Fruit fly (Drosophila melanogaster): ENCODE data around the gene Kmn2.
A peak's percentile ranks its signal among the peaks of the same experiment; 100 is the strongest.

The Kmn2 gene

DNA sequence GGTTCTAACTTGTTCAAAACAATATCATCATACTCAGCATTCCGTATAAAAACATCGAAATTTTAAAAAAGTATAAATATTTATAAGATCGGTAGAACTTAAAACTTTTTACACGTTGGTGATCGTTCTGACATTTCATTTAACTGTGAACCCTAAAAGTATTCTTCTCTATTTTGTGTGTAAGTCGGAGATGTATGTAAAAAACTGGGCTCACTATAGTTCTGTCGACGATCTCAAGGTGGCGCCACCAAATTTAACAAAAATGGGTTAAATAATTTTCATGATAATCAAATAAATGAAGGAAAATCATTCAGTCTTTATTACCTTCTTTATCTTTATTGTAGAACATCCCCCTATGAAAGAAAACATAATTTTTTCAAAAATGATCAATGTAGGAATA is 19.7 kb downstream of the Kmn2 start:
- TF ChIP-seq usp (GFP tag; optimal IDR thresholded peaks at IDR 0.05) (no peak), psq (optimal IDR thresholded peaks at IDR 0.05) (no peak), CG8478 (optimal IDR thresholded peaks at IDR 0.05) (no peak), pan (optimal IDR thresholded peaks at IDR 0.05) (no peak), Dll (optimal IDR thresholded peaks at IDR 0.05) (no peak), EcR (GFP tag; optimal IDR thresholded peaks at IDR 0.05) (no peak)

DNA sequence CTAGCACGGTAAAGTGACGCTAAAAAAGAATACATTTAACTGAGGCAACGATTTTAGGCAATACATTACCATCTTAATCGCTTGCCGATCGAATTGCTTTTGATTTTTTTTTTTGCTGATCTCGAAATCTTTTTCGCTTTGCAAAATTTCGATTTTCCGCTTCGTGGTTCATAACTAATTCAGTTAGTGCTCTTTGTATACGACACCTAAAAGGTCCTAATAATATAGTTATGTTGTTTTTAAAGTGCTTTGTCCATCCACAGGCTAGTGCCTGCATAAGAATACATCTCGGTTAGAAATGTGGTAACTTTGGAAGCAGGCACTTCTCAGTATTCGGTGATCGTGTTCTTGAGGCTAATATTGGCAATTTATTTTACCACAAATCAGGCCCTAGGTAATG is 20.9 kb downstream of the Kmn2 start, which contains the start of gene Sfp84E:
TSS of gene Sfp84E (minus strand) at position 101 of the 400 bp plus-strand sequence.
- TF ChIP-seq CG8478 (optimal IDR thresholded peaks at IDR 0.05) = no peak
- TF ChIP-seq EcR (GFP tag; optimal IDR thresholded peaks at IDR 0.05) = no peak
- no peak for TF ChIP-seq usp (GFP tag; optimal IDR thresholded peaks at IDR 0.05)
- TF ChIP-seq Dll (optimal IDR thresholded peaks at IDR 0.05) = no peak
- TF ChIP-seq psq (optimal IDR thresholded peaks at IDR 0.05) = no peak
- no peak for TF ChIP-seq pan (optimal IDR thresholded peaks at IDR 0.05)

DNA sequence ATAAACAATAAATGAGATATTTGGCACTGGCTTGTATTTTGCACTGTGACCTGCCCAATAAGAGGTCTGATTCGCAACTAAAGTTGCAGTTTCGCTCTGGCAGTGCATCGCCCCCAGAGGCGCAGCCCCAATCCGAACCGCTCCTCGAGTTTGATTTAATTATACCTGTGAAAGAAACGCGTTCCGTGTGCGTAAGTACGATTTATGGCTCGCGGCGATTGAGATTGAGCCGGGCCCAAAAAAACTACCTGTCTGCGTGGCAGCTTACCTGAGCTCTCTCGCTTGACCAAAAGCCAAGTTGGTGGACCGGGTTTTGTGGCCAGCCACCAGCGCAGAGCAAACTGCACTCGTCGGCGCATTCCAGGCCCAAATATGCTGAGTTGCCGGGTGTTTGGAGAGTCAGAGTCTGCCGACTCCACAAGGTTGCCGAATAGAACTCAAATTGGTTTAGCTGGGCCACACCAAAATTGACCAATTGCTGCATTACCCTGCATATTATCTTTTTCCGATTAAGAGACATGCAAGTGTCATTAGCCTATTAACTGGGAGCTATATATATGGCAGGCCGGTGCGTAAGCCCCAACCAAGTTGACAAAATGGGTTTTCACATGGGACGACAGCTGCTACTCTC is 22.6 kb downstream of the Kmn2 start, which contains the start of the genes CD98hc and Os-C:
TSS of gene CD98hc (minus strand) at position 50 of the 631 bp plus-strand sequence.
TSS of gene Os-C (plus strand) at position 581 of the 631 bp plus-strand sequence.
- TF ChIP-seq psq (optimal IDR thresholded peaks at IDR 0.05) = no peak
- no peak for TF ChIP-seq CG8478 (optimal IDR thresholded peaks at IDR 0.05)
- no peak for TF ChIP-seq usp (GFP tag; optimal IDR thresholded peaks at IDR 0.05)
- TF ChIP-seq pan (optimal IDR thresholded peaks at IDR 0.05) = no peak
- TF ChIP-seq EcR (GFP tag; optimal IDR thresholded peaks at IDR 0.05) = no peak
- TF ChIP-seq Dll (optimal IDR thresholded peaks at IDR 0.05) = no peak

DNA sequence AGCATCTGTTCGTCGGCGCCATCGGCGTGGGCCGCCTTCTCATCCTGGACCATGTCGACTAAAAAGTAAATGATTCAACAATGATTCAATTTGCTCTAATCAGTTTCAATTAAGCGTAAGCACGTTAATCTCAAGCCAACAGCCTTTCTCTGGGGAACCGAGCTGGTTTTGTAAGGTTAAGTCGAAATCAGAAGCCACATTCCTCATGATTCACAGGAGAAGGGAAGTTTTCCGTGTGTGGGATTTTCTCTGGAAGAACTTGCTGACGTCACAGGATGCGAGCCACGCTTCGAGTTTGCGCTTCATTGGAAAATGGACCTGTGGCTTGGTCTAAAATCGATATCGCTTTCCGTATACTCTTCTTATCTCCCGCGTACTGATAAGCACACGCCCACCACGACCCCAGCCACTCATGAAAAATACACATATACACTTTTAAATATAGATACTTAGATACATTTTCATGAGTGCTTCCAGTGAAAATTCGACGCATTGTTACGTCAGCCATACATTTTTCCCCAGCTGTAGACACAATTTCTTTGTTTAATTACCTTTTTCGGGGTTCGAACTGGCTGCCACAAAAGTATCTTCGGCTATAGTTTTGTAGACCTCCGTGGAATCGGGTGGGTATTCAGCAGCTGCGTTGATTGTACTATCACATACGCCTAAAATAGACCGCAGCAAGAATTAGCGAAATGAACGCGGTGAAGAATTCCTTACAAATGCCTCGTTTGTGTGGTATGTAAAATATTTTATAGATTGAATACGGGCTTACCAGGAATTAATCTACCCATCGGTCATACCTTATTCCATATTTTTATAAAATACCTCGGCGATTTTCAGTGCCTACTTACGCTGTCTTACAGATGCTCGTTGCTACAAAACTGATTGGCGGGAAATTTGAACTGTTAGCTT is 23.8 kb downstream of the Kmn2 start:
- no peak for TF ChIP-seq Dll (optimal IDR thresholded peaks at IDR 0.05)

DNA sequence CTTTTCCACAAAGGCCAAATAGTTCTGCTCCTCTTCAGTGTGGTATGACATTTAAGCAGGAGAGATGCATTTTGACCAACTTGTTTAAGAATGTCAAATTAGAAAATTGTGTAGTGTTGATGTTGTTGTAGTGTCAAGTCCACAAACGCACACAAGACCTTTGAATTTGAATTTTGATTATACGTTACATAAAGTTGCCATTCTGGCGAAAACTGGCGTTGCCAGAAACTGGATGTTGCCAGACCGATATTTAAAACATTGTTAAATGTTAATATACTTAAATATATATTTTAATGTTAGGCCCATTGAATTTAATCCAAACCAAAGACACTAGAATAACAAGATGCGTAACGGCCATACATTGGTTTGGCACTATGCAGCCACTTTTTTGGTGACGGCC is 28.1 kb downstream of the Kmn2 start:
- TF ChIP-seq usp (GFP tag; optimal IDR thresholded peaks at IDR 0.05) (no peak), EcR (GFP tag; optimal IDR thresholded peaks at IDR 0.05) (no peak), pan (optimal IDR thresholded peaks at IDR 0.05) (no peak), CG8478 (optimal IDR thresholded peaks at IDR 0.05) (no peak), Dll (optimal IDR thresholded peaks at IDR 0.05) (no peak), psq (optimal IDR thresholded peaks at IDR 0.05) (no peak)

DNA sequence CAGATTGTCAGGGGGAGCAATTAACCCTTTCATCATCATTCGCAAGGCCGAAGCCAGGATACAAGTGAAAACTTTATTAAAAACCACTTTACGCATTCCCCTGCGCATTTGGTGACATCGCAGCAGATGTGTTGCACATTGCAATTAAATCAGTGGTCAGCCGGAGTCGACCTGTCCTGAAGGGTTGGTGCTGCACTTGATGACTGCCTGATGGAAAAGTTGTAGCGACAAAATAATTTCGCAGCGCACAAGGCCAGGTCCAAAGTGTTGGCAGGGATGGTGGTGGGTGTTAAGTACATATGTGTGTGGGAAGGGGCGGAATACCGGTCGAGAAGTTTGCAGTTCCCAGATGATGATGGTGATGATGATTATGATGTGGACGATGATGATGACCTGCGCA is 28.9 kb downstream of the Kmn2 start:
- TF ChIP-seq Dll (optimal IDR thresholded peaks at IDR 0.05) = no peak
- no peak for TF ChIP-seq usp (GFP tag; optimal IDR thresholded peaks at IDR 0.05)

DNA sequence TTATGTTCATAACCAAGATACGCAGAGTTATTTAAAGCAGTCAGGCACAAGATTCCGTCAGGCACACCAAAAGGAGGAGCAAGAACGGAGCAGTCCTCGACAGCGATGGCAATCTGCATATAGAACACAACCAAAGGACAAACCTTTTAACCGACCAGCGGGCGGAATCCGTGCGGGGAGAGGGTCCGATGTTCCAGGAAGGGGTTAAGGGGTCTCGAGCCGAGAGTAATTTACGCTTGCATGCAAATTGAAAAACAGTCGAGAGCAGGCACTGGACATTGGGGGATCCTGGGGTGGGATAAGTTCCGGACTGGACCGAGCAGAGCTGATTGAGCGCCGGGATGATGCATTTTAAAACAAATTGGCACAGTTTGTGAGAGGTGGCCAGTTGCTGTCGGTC is 30.5 kb downstream of the Kmn2 start:
- TF ChIP-seq EcR (GFP tag; optimal IDR thresholded peaks at IDR 0.05) (no peak), usp (GFP tag; optimal IDR thresholded peaks at IDR 0.05) (no peak), CG8478 (optimal IDR thresholded peaks at IDR 0.05) (no peak), Dll (optimal IDR thresholded peaks at IDR 0.05) (peak; percentile 3), pan (optimal IDR thresholded peaks at IDR 0.05) (no peak)

DNA sequence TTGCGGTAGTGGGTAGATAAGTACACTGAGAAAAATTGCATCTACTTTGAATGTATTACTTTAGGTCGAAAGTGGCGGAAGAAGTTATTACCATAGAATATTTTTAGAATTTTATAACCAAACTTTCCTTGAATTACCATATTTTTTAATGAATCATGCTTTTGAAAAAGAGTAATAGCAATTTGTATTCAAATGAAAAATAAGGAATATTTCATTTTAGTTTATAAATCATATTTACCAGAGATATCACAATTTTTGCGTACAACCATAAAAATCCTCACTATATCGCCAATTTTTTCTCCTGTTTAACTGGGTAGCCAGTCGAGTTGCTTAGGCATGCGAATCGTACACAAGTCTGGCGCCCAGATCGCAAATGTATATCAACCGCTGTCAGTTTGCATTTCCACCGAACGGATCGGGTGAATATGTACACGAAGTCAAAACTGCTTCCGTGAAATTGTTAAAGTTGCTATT is 31.4 kb downstream of the Kmn2 start:
- TF ChIP-seq usp (GFP tag; optimal IDR thresholded peaks at IDR 0.05) (no peak), psq (optimal IDR thresholded peaks at IDR 0.05) (no peak), Dll (optimal IDR thresholded peaks at IDR 0.05) (no peak), CG8478 (optimal IDR thresholded peaks at IDR 0.05) (no peak), pan (optimal IDR thresholded peaks at IDR 0.05) (no peak), EcR (GFP tag; optimal IDR thresholded peaks at IDR 0.05) (no peak)

DNA sequence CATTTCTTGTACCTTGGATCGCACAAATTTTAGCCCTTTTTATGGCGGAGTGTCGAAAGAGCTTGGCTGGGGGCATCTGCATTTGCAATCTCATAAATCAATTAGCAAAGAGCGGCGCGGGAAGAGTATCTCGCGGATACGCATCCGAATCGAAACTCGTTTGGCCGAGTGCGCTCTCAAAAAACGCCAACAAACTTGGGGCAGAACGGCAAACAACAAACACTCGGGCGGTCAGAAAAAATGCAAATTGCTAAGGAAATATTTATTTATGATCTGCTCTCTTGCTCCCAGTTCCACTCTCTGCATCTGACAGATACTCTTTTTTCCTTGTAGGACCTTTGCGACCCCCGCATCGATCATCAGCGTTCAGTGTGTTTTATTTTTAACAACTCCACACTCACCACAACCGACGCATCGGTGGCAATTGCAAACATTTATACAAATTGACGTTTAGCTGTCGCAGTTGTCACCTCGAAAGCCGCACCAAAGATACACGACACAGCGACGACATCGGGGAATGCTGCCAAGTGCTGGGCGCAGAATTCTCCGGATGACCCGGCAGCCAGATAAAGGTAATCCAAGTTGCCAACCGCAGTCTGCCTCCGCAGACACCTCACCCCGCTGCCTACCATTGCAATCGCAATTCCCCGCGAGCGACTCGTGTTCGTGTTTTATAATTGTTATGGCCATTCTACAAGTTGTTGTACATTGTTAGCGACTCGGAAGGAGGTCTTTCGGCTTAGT is 32.0 kb downstream of the Kmn2 start:
- TF ChIP-seq psq (optimal IDR thresholded peaks at IDR 0.05) (no peak), usp (GFP tag; optimal IDR thresholded peaks at IDR 0.05) (no peak), Dll (optimal IDR thresholded peaks at IDR 0.05) (no peak), pan (optimal IDR thresholded peaks at IDR 0.05) (no peak), EcR (GFP tag; optimal IDR thresholded peaks at IDR 0.05) (no peak), CG8478 (optimal IDR thresholded peaks at IDR 0.05) (no peak)

DNA sequence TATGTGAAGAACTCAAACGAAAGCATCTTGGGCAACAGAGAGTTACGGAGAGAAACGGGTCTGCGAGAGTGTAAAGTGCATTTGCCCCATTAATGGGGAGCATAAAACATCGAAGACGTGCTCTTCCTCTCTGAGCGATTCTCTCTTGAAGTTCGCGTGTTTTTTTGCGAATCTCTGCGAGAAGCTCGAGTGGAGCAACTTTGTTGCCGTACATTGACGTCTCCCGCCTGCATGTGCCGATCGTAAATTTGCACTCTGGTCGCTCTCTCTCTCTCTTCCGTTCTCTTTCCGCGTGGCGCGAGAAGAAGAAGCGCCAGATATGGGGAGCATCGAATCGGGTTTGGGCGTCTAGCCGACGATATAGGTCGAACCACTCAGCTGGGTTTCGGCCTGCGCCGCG is 33.3 kb downstream of the Kmn2 start:
- TF ChIP-seq pan (optimal IDR thresholded peaks at IDR 0.05) (no peak), EcR (GFP tag; optimal IDR thresholded peaks at IDR 0.05) (peak in 1 of 2 experiments; percentile 88), Dll (optimal IDR thresholded peaks at IDR 0.05) (peak; percentile 89)

DNA sequence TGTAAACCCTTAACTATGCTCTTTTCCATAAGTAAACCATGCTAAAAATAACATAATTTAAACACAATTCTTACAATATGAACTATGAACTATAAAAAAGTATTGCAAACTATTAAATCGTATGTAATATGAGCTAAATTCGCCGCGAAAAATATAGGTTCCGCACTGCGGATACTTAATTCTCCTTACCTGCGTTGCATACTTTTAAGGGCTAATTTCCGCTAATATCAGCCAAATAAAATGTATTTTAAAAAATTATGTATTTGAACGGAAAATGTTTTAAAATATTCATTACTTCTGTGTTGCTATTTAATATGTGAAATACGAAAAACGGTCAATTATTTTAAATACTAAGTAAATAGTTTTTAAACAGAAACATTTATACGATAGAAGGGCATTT is 33.8 kb downstream of the Kmn2 start, which contains the start of gene dsx:
TSS of gene dsx (minus strand) at position 62 of the 400 bp plus-strand sequence.
- TF ChIP-seq Dll (optimal IDR thresholded peaks at IDR 0.05) (no peak), CG8478 (optimal IDR thresholded peaks at IDR 0.05) (no peak), usp (GFP tag; optimal IDR thresholded peaks at IDR 0.05) (no peak), EcR (GFP tag; optimal IDR thresholded peaks at IDR 0.05) (no peak), psq (optimal IDR thresholded peaks at IDR 0.05) (no peak), pan (optimal IDR thresholded peaks at IDR 0.05) (no peak)
